Fruit fly (Drosophila melanogaster): Measurements from ENCODE around the gene CG7523.

The CG7523 gene

dm6 chr3R:17718051-17718693 is 47.5 kb upstream of the CG7523 start, which contains the start of gene osa (continued):
- TF ChIP-seq oc (tag; optimal IDR thresholded peaks at IDR 0.05): peak; percentile 7
- peak; percentile 4 for TF ChIP-seq Blimp-1 (GFP tag; optimal IDR thresholded peaks at IDR 0.05)
- TF ChIP-seq ewg (GFP tag; optimal IDR thresholded peaks at IDR 0.05): no peak
- no peak for TF ChIP-seq Dek (tag; optimal IDR thresholded peaks at IDR 0.05)
- TF ChIP-seq pum (GFP tag; optimal IDR thresholded peaks at IDR 0.05): no peak
- no peak for TF ChIP-seq h (optimal IDR thresholded peaks at IDR 0.05)
- no peak for TF ChIP-seq CG8944 (GFP tag; optimal IDR thresholded peaks at IDR 0.05)
- no peak for TF ChIP-seq Lpt (GFP tag; optimal IDR thresholded peaks at IDR 0.05)
- peak in 1 of 2 experiments; percentile 4 for TF ChIP-seq dpn (GFP tag; optimal IDR thresholded peaks at IDR 0.05)
- no peak for TF ChIP-seq pros (GFP tag; optimal IDR thresholded peaks at IDR 0.05)
- TF ChIP-seq CG3847 (GFP tag; IDR thresholded peaks at IDR 0.05): no peak
- TF ChIP-seq CG12155 (GFP tag; optimal IDR thresholded peaks at IDR 0.05): peak; percentile 90
- peak; percentile 64 for TF ChIP-seq nmo (GFP tag; optimal IDR thresholded peaks at IDR 0.05)
- TF ChIP-seq Hr78 (GFP tag; optimal IDR thresholded peaks at IDR 0.05): no peak
- TF ChIP-seq CG18619 (GFP tag; optimal IDR thresholded peaks at IDR 0.05): no peak
- peak; percentile 4 for TF ChIP-seq CG17385 (GFP tag; optimal IDR thresholded peaks at IDR 0.05)
- no peak for TF ChIP-seq Spps (tag; optimal IDR thresholded peaks at IDR 0.05)
- no peak for TF ChIP-seq zen (tag; optimal IDR thresholded peaks at IDR 0.05)
- TF ChIP-seq pnt (GFP tag; optimal IDR thresholded peaks at IDR 0.05): no peak
- TF ChIP-seq inv (GFP tag; IDR thresholded peaks at IDR 0.05; ENCODE audit: partially characterized antibody): no peak
- TF ChIP-seq CG10979 (tag; optimal IDR thresholded peaks at IDR 0.05): no peak
- no peak for TF ChIP-seq ind (GFP tag; optimal IDR thresholded peaks at IDR 0.05)
- no peak for TF ChIP-seq CG3281 (GFP tag; optimal IDR thresholded peaks at IDR 0.05)
- TF ChIP-seq Fer3 (tag; optimal IDR thresholded peaks at IDR 0.05): no peak
- TF ChIP-seq CG6654 (GFP tag; optimal IDR thresholded peaks at IDR 0.05): no peak
- no peak for TF ChIP-seq gsb (GFP tag; IDR thresholded peaks at IDR 0.05)
- no peak for TF ChIP-seq Mad (GFP tag; optimal IDR thresholded peaks at IDR 0.05)
- peak; percentile 78 for TF ChIP-seq D19A (tag; optimal IDR thresholded peaks at IDR 0.05)
- TF ChIP-seq knrl (GFP tag; IDR thresholded peaks at IDR 0.05; ENCODE audit: partially characterized antibody): no peak
- TF ChIP-seq CG6765 (GFP tag; optimal IDR thresholded peaks at IDR 0.05): no peak
- TF ChIP-seq CG1792 (GFP tag; optimal IDR thresholded peaks at IDR 0.05): no peak
- TF ChIP-seq sc (optimal IDR thresholded peaks at IDR 0.05): no peak
- no peak for TF ChIP-seq sc (GFP tag; optimal IDR thresholded peaks at IDR 0.05)
- peak; percentile 58 for TF ChIP-seq gfzf (GFP tag; optimal IDR thresholded peaks at IDR 0.05)
- peak; percentile 43 for TF ChIP-seq HmgZ (tag; optimal IDR thresholded peaks at IDR 0.05)
- TF ChIP-seq NC2α (GFP tag; optimal IDR thresholded peaks at IDR 0.05): no peak
- TF ChIP-seq kni (GFP tag; optimal IDR thresholded peaks at IDR 0.05): no peak
- TF ChIP-seq CG17186 (GFP tag; optimal IDR thresholded peaks at IDR 0.05): peak; percentile 75
- no peak for TF ChIP-seq Hand (GFP tag; optimal IDR thresholded peaks at IDR 0.05)

DNA sequence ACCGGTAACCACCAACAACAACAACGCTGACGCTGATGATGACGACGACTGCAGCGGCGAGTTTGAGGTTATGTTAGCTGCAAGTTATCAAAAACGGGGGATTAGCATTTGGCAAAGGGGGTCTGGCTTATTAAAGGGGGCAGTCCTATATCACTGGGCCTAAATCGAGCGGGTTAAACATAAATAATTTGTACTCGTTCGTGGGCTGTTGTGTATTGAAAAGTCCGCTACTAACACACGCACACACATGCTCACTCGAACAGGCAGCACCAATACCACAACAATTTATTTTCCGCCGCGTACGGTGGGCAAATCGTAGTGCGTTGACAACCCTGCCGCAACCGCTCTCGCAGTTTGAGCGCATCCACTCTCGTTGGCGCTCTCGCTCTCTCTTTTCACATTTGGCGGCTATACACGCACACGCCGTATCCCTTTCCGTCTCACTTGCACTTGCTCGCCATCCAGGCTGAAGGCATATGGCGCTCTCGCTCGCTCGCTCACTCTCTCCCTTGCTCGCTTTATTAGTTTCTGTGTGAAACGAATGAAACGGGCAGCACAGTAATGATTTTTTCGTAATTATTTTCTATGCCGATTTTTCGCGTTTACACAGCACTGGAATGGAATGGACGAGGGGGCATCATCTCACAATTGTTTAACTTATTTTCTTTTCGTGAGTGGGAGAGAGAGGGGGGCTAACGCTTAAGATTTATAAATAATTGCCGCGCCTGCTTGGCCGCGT is 46.3 kb upstream of the CG7523 start:
- TF ChIP-seq CG7987 (GFP tag; optimal IDR thresholded peaks at IDR 0.05) (peak; percentile 20), Ets97D (GFP tag; optimal IDR thresholded peaks at IDR 0.05) (peak; percentile 16), Abd-B (GFP tag; optimal IDR thresholded peaks at IDR 0.05) (peak; percentile 12), gcm (GFP tag; optimal IDR thresholded peaks at IDR 0.05) (peak; percentile 7), CG6854 (GFP tag; optimal IDR thresholded peaks at IDR 0.05) (peak; percentile 30), lilli (GFP tag; optimal IDR thresholded peaks at IDR 0.05) (peak; percentile 19), ftz-f1 (GFP tag; optimal IDR thresholded peaks at IDR 0.05) (peak; percentile 77), unc-4 (GFP tag; IDR thresholded peaks at IDR 0.05; ENCODE audit: partially characterized antibody) (no peak), D19A (tag; optimal IDR thresholded peaks at IDR 0.05) (peak; percentile 5), gro (GFP tag; optimal IDR thresholded peaks at IDR 0.05) (peak; percentile 44), CG13775 (GFP tag; optimal IDR thresholded peaks at IDR 0.05) (no peak), Hey (tag; optimal IDR thresholded peaks at IDR 0.05) (no peak)
